Worm (Caenorhabditis elegans): Measurements from ENCODE around the gene T24D5.6.

ce11 chrX:12574473-12574872 lies 28.9 kb upstream of the T24D5.6 start, which contains the start of gene T24D5.1:
- TF ChIP-seq F13C5.2 (tag; optimal IDR thresholded peaks at IDR 0.05) = no peak
- TF ChIP-seq aly-1 (tag; optimal IDR thresholded peaks at IDR 0.05) = no peak
- TF ChIP-seq ama-1 (optimal IDR thresholded peaks at IDR 0.05) = no peak
- TF ChIP-seq tra-4 (tag; optimal IDR thresholded peaks at IDR 0.05) = no peak
- TF ChIP-seq scrt-1 (GFP tag; IDR thresholded peaks at IDR 0.05) = no peak
- no peak for TF ChIP-seq ceh-13 (GFP tag; optimal IDR thresholded peaks at IDR 0.05)
